Worm (Caenorhabditis elegans): Measurements from ENCODE around the gene ugt-3.

- no peak for TF ChIP-seq zfp-2 (tag; optimal IDR thresholded peaks at IDR 0.05)
- TF ChIP-seq ceh-28 (tag; optimal IDR thresholded peaks at IDR 0.05) = no peak
- TF ChIP-seq lir-3 (tag; optimal IDR thresholded peaks at IDR 0.05) = no peak
- no peak for TF ChIP-seq daf-12 (tag; optimal IDR thresholded peaks at IDR 0.05)
- no peak for TF ChIP-seq spr-3 (GFP tag; optimal IDR thresholded peaks at IDR 0.05)
- no peak for TF ChIP-seq zag-1 (tag; optimal IDR thresholded peaks at IDR 0.05)
- TF ChIP-seq snpc-4 (tag; optimal IDR thresholded peaks at IDR 0.05) = no peak
- TF ChIP-seq nhr-111 (GFP tag; optimal IDR thresholded peaks at IDR 0.05) = no peak
- no peak for TF ChIP-seq sdz-12 (GFP tag; optimal IDR thresholded peaks at IDR 0.05)
Observed at ce11 chrV:12773222-12773621, 26.8 kb downstream of the ugt-3 start, which contains the start of gene ZC455.1.

Measured in whole organism, L4 larva.